Worm (Caenorhabditis elegans): ENCODE data around the gene nse-4.

ce11 chrIV:11487889-11488556 is 7.4 kb downstream of the nse-4 start:
- TF ChIP-seq aly-2 (tag; optimal IDR thresholded peaks at IDR 0.05), result no peak
- no peak for TF ChIP-seq nhr-28 (tag; optimal IDR thresholded peaks at IDR 0.05)
- TF ChIP-seq ceh-82 (tag; optimal IDR thresholded peaks at IDR 0.05), result no peak
- no peak for TF ChIP-seq unc-39 (tag; optimal IDR thresholded peaks at IDR 0.05)
- TF ChIP-seq jun-1 (tag; optimal IDR thresholded peaks at IDR 0.05), result no peak
- TF ChIP-seq lin-15B (tag; optimal IDR thresholded peaks at IDR 0.05), result no peak
- no peak for TF ChIP-seq ama-1 (optimal IDR thresholded peaks at IDR 0.05)
- TF ChIP-seq ceh-16 (tag; optimal IDR thresholded peaks at IDR 0.05), result no peak
- TF ChIP-seq nhr-12 (tag; optimal IDR thresholded peaks at IDR 0.05), result no peak
